Fruit fly (Drosophila melanogaster) whole organism, wandering third instar larva: ENCODE measurements around the gene amos.

Experiments used
- Abd-B ChIP-seq: fragments of >200 bp; optimal IDR thresholded peaks from 2 replicates; lab custom pipeline; 2017; ENCODE audit warnings: missing biosample characterization, missing genetic modification characterization
- Dfd ChIP-seq: fragments of >200 bp; optimal IDR thresholded peaks from 2 replicates; lab custom pipeline; 2017; ENCODE audit warnings: missing biosample characterization, missing genetic modification characterization
- Mio ChIP-seq: sonication (Bioruptor generic); optimal IDR thresholded peaks from 2 replicates; lab custom pipeline; 2016; ENCODE audit warnings: missing biosample characterization, missing genetic modification characterization
- Myc ChIP-seq: fragments of >200 bp; optimal IDR thresholded peaks from 2 replicates; lab custom pipeline; 2017
- dmrt93B ChIP-seq: fragments of 200-800 bp; sonication (Bioruptor generic); optimal IDR thresholded peaks from 2 replicates; lab custom pipeline; 2018; ENCODE audit warnings: missing biosample characterization, mild to moderate bottlenecking, missing genetic modification characterization
- dsf ChIP-seq: sonication (Bioruptor generic); optimal IDR thresholded peaks from 2 replicates; lab custom pipeline; 2016; ENCODE audit warnings: missing biosample characterization, missing genetic modification characterization, borderline replicate concordance
- ey ChIP-seq: fragments of 200-800 bp; sonication (Bioruptor generic); optimal IDR thresholded peaks from 2 replicates; lab custom pipeline; 2016; ENCODE audit warnings: missing biosample characterization, missing genetic modification characterization
- foxo ChIP-seq, 2 experiments: fragments of 200-800 bp; sonication (Bioruptor generic); optimal IDR thresholded peaks; 2 replicates in 1 of 2; 3 replicates in 1 of 2; lab custom pipeline; 2016 to 2017; ENCODE audit warnings: missing biosample characterization in 2 of 2, missing genetic modification characterization in 2 of 2
- fru ChIP-seq: fragments of 200-800 bp; sonication (Bioruptor generic); optimal IDR thresholded peaks from 3 replicates; lab custom pipeline; 2016; ENCODE audit warnings: missing biosample characterization, mild to moderate bottlenecking, missing genetic modification characterization
- jim ChIP-seq: fragments of 175-275, 200-325 bp; sonication (Bioruptor generic); optimal IDR thresholded peaks from 2 replicates; lab custom pipeline; 2016; ENCODE audit warnings: missing biosample characterization, mild to moderate bottlenecking, missing genetic modification characterization
- psq ChIP-seq: fragments of 200-800 bp; sonication (Bioruptor generic); optimal IDR thresholded peaks from 3 replicates; lab custom pipeline; 2017; ENCODE audit warnings: missing biosample characterization, mild to moderate bottlenecking, missing genetic modification characterization, moderate library complexity
- usp ChIP-seq: fragments of >200 bp; optimal IDR thresholded peaks from 2 replicates; lab custom pipeline; 2017; ENCODE audit warnings: missing biosample characterization, missing genetic modification characterization

DNA sequence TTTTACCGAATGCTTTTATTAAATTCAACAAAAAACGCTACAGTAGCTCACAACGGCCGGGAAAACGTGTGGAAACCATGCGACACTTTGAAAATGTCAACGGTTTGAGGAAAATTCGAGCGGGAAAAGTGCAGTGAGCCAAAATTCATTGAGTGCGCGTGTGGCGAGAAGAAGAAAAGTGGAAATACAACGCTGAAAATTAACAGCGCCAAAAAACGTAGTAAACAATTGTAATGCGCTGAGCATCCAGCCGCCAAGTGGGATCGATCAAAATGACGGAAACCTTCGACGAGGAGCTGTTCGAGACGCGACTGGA is 5.8 kb downstream of the amos start:
- TF ChIP-seq usp (GFP tag; lab: Kevin White, UChicago), result no peak
- TF ChIP-seq Abd-B (GFP tag; lab: Kevin White, UChicago), result no peak
- no peak for TF ChIP-seq Dfd (GFP tag; lab: Kevin White, UChicago)
- no peak for TF ChIP-seq Mio (GFP tag; lab: Kevin White, UChicago)
- no peak for TF ChIP-seq ey (GFP tag; lab: Kevin White, UChicago)
- no peak for TF ChIP-seq foxo (GFP tag; optimal IDR thresholded peaks at IDR 0.05; lab: Kevin White, UChicago)
- TF ChIP-seq jim (GFP tag; lab: Kevin White, UChicago), result no peak
- no peak for TF ChIP-seq psq (GFP tag; lab: Kevin White, UChicago)
- no peak for TF ChIP-seq dsf (GFP tag; lab: Kevin White, UChicago)
- TF ChIP-seq dmrt93B (GFP tag; lab: Kevin White, UChicago), result no peak
- no peak for TF ChIP-seq fru (GFP tag; lab: Kevin White, UChicago)
- no peak for TF ChIP-seq Myc (lab: Kevin White, UChicago)
